Fruit fly (Drosophila melanogaster): ENCODE measurements around the gene Ipk2.

The Ipk2 gene

dm6 chr2L:544444-545179, 29.5 kb downstream of the Ipk2 start, which contains the start of the genes Spp and nAChRbeta3 (continued):
- TF ChIP-seq Blimp-1 (GFP tag; optimal IDR thresholded peaks at IDR 0.05) (no peak), CG30020 (tag; optimal IDR thresholded peaks at IDR 0.05) (no peak), Hey (tag; optimal IDR thresholded peaks at IDR 0.05) (no peak), nmo (GFP tag; optimal IDR thresholded peaks at IDR 0.05) (no peak), fd64A (GFP tag; optimal IDR thresholded peaks at IDR 0.05) (no peak), ci (GFP tag; IDR thresholded peaks at IDR 0.05) (no peak), crc (GFP tag; optimal IDR thresholded peaks at IDR 0.05) (no peak), sqz (GFP tag; optimal IDR thresholded peaks at IDR 0.05) (no peak), bowl (GFP tag; IDR thresholded peaks at IDR 0.05) (no peak), Trl (optimal IDR thresholded peaks at IDR 0.05) (no peak), Trl (GFP tag; optimal IDR thresholded peaks at IDR 0.05) (no peak), h (optimal IDR thresholded peaks at IDR 0.05) (no peak), YL-1 (GFP tag; optimal IDR thresholded peaks at IDR 0.05) (peak; percentile 62), slbo (GFP tag; IDR thresholded peaks at IDR 0.05) (no peak), gfzf (GFP tag; optimal IDR thresholded peaks at IDR 0.05) (peak; percentile 79), CG12219 (GFP tag; optimal IDR thresholded peaks at IDR 0.05) (no peak), abd-A (tag; optimal IDR thresholded peaks at IDR 0.05) (no peak), Nf-YC (tag; optimal IDR thresholded peaks at IDR 0.05) (peak; percentile 20), CG11696 (GFP tag; IDR thresholded peaks at IDR 0.05) (no peak), H2.0 (GFP tag; IDR thresholded peaks at IDR 0.05) (no peak), Gsc (GFP tag; IDR thresholded peaks at IDR 0.05) (no peak), lov (optimal IDR thresholded peaks at IDR 0.05) (no peak), lov (GFP tag; IDR thresholded peaks at IDR 0.05) (no peak), Nf-YA (GFP tag; IDR thresholded peaks at IDR 0.05) (no peak), CG33213 (GFP tag; optimal IDR thresholded peaks at IDR 0.05) (no peak), CG12744 (GFP tag; optimal IDR thresholded peaks at IDR 0.05) (no peak), CHES-1-like (GFP tag; optimal IDR thresholded peaks at IDR 0.05) (no peak), CG5953 (GFP tag; IDR thresholded peaks at IDR 0.05) (no peak), zen2 (GFP tag; IDR thresholded peaks at IDR 0.05; ENCODE audit: partially characterized antibody) (peak; percentile 40; the same call in 2 of the 3 replicates), CTCF (GFP tag; optimal IDR thresholded peaks at IDR 0.05) (peak; percentile 22), nerfin-2 (GFP tag; IDR thresholded peaks at IDR 0.05; ENCODE audit: partially characterized antibody) (peak; percentile 51; the same call in 1 of the 2 replicates), CG10147 (GFP tag; optimal IDR thresholded peaks at IDR 0.05) (no peak), ems (GFP tag; optimal IDR thresholded peaks at IDR 0.05) (no peak), fd96Cb (tag; optimal IDR thresholded peaks at IDR 0.05) (no peak), corto (GFP tag; optimal IDR thresholded peaks at IDR 0.05) (no peak), CG17186 (GFP tag; optimal IDR thresholded peaks at IDR 0.05) (peak; percentile 83), CG4730 (GFP tag; IDR thresholded peaks at IDR 0.05) (no peak), zfh1 (GFP tag; IDR thresholded peaks at IDR 0.05) (no peak), CG7786 (GFP tag; optimal IDR thresholded peaks at IDR 0.05) (no peak), zfh2 (GFP tag; optimal IDR thresholded peaks at IDR 0.05) (no peak), grn (GFP tag; optimal IDR thresholded peaks at IDR 0.05) (no peak), zf30C (GFP tag; optimal IDR thresholded peaks at IDR 0.05) (no peak), Sry-β (GFP tag; optimal IDR thresholded peaks at IDR 0.05) (no peak), Asciz (GFP tag; optimal IDR thresholded peaks at IDR 0.05) (no peak), NC2β (GFP tag; optimal IDR thresholded peaks at IDR 0.05) (no peak), dmrt99B (tag; optimal IDR thresholded peaks at IDR 0.05) (no peak), Hmx (GFP tag; optimal IDR thresholded peaks at IDR 0.05) (no peak), CG31441 (GFP tag; IDR thresholded peaks at IDR 0.05) (no peak), Bgb (GFP tag; IDR thresholded peaks at IDR 0.05; ENCODE audit: partially characterized antibody) (peak; percentile 59), CG4282 (GFP tag; optimal IDR thresholded peaks at IDR 0.05) (no peak), lab (GFP tag; optimal IDR thresholded peaks at IDR 0.05) (no peak), so (GFP tag; IDR thresholded peaks at IDR 0.05) (no peak)

Data from whole organism, embryonic.